Worm (Caenorhabditis elegans): ENCODE data around the gene Y47D7A.15.

ce11 chrV:4442749-4443381, 9.9 kb upstream of the Y47D7A.15 start, which contains the start of gene rft-1:
- no peak for TF ChIP-seq ceh-22 (tag; optimal IDR thresholded peaks at IDR 0.05)
- no peak for TF ChIP-seq tbx-2 (tag; optimal IDR thresholded peaks at IDR 0.05)
- TF ChIP-seq K09A11.1 (tag; optimal IDR thresholded peaks at IDR 0.05; ENCODE audit: insufficient read depth) = no peak
- no peak for TF ChIP-seq ama-1 (optimal IDR thresholded peaks at IDR 0.05)
- no peak for TF ChIP-seq zip-5 (tag; optimal IDR thresholded peaks at IDR 0.05)
- no peak for TF ChIP-seq eyg-1 (tag; optimal IDR thresholded peaks at IDR 0.05)
- TF ChIP-seq pros-1 (tag; optimal IDR thresholded peaks at IDR 0.05) = no peak
- no peak for TF ChIP-seq ceh-2 (tag; optimal IDR thresholded peaks at IDR 0.05)
- TF ChIP-seq mec-3 (tag; optimal IDR thresholded peaks at IDR 0.05; ENCODE audit: borderline replicate concordance) = no peak
- TF ChIP-seq fkh-10 (GFP tag; optimal IDR thresholded peaks at IDR 0.05) = no peak
- no peak for TF ChIP-seq madf-2 (tag; optimal IDR thresholded peaks at IDR 0.05)
- no peak for TF ChIP-seq hlh-13 (GFP tag; optimal IDR thresholded peaks at IDR 0.05)
- no peak for TF ChIP-seq odd-2 (tag; optimal IDR thresholded peaks at IDR 0.05)
- TF ChIP-seq rnt-1 (tag; optimal IDR thresholded peaks at IDR 0.05) = no peak
